Worm (Caenorhabditis elegans): Measurements from ENCODE around the gene ergo-1.

The ergo-1 gene

DNA sequence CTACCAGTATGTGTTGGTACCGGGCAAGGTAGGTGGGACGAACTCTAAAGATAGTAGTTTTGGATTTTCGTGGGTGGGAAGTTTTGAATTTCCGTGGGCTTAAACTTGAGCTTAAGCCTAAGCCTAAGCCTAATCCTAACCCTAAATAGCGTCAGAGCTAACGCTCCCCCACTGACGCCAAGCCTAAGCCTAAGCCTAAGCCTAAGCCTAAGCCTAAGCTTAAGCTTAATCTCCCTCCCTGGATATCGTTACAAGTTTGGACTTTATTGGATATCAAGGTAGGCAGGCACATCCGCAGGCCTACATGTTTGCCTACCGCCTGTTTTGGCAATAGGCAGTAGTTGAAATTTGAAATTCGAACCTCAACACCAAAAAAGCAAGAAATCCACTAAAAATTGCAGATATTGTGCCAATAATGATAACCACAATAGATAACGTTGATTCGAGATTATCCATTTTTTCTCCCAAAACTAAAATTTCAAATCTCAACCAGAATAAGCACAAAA is 44.0 kb downstream of the ergo-1 start, which contains the start of gene K10C9.4:
Gene K10C9.4, minus strand, starts transcription at position 456 of the 506 bp plus-strand sequence.
- TF ChIP-seq zag-1 (tag; optimal IDR thresholded peaks at IDR 0.05) (no peak), unc-98 (GFP tag; IDR thresholded peaks at IDR 0.05) (no peak)

DNA sequence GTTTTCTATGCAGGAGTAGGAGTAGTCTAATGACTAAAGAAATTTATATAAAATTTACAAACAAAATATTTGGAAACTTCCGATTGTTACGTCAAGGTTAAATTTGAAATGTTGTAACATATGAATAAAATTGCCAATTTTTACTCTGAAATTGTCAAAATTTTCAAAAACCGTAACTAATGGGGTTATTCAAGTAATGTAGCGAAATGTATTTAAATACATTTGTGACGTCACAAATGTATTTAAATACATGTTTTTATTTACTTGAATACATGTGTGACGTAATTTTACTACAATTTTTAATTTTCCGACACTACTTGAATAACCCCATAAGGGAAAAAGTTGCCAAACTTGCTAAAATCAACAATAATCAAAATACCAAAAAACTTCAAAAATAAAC is 44.8 kb downstream of the ergo-1 start:
- TF ChIP-seq lir-3 (tag; optimal IDR thresholded peaks at IDR 0.05; ENCODE audit: poor library complexity) (no peak), efl-1 (optimal IDR thresholded peaks at IDR 0.05) (no peak), efl-1 (GFP tag; optimal IDR thresholded peaks at IDR 0.05 in 1 of 2) (no peak), xbp-1 (tag; optimal IDR thresholded peaks at IDR 0.05) (no peak), tlp-1 (tag; optimal IDR thresholded peaks at IDR 0.05) (no peak), C34B4.2 (tag; optimal IDR thresholded peaks at IDR 0.05) (no peak), skn-1 (tag; optimal IDR thresholded peaks at IDR 0.05) (no peak), nhr-84 (tag; optimal IDR thresholded peaks at IDR 0.05) (no peak), dpl-1 (GFP tag; optimal IDR thresholded peaks at IDR 0.05) (no peak), pax-3 (tag; optimal IDR thresholded peaks at IDR 0.05) (no peak), unc-62 (GFP tag; optimal IDR thresholded peaks at IDR 0.05) (no peak), nhr-85 (tag) (no peak), ceh-63 (GFP tag; optimal IDR thresholded peaks at IDR 0.05) (no peak)

DNA sequence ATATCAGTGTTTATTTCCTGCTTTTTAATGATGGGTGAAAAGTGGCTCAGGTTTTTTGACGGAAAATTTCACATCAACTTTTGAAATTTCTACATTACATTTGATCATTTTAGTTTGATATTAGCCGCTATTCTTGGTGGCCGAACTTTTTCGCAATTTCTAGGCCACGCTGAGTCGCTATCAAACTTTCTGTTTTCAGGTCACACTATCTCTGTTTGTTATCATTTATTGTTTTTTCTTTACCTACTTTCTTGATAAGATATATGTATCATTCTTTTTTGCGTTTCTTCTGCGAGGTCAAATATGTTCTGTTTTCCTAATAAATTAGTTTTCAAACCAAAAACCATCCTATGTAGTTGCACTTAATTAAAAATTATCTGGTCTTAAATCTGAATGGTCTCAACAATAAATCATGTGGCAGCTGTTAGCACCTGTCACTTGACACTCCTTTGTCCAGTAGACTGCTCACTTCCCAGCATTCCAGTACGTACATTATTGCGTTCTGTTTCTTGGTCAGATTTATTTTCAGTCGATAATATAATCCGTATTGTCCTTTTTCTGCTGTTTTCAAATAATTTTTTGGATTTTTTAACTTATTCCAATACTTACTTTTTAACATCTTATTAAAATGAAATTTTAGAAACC is 51.7 kb downstream of the ergo-1 start:
- TF ChIP-seq C16A3.4 (tag; optimal IDR thresholded peaks at IDR 0.05) (peak; percentile 32), ceh-8 (GFP tag; optimal IDR thresholded peaks at IDR 0.05) (no peak), rnt-1 (tag; optimal IDR thresholded peaks at IDR 0.05) (peak; percentile 47), mdl-1 (tag; optimal IDR thresholded peaks at IDR 0.05) (no peak), lin-39 (tag; optimal IDR thresholded peaks at IDR 0.05) (peak; percentile 37), dpl-1 (GFP tag; optimal IDR thresholded peaks at IDR 0.05) (peak in 1 of 3 experiments; percentile 30), hlh-17 (GFP tag; optimal IDR thresholded peaks at IDR 0.05; ENCODE audit: borderline replicate concordance) (no peak), elt-3 (tag; optimal IDR thresholded peaks at IDR 0.05) (peak in 3 of 6 experiments; percentile 37 to 95 (median 53)), tbx-2 (tag; optimal IDR thresholded peaks at IDR 0.05) (peak; percentile 18), ces-1 (GFP tag; optimal IDR thresholded peaks at IDR 0.05) (no peak), lir-3 (tag; optimal IDR thresholded peaks at IDR 0.05; ENCODE audit: poor library complexity) (peak; percentile 64), nhr-90 (tag; optimal IDR thresholded peaks at IDR 0.05; ENCODE audit: poor library complexity) (peak; percentile 49), efl-1 (optimal IDR thresholded peaks at IDR 0.05) (peak in 1 of 2 experiments; percentile 15), efl-1 (GFP tag; optimal IDR thresholded peaks at IDR 0.05 in 1 of 2) (peak in 1 of 2 experiments; percentile 89), elt-2 (tag; optimal IDR thresholded peaks at IDR 0.05) (peak; percentile 90), ceh-90 (tag; optimal IDR thresholded peaks at IDR 0.05) (peak; percentile 70), nhr-71 (tag; optimal IDR thresholded peaks at IDR 0.05) (peak; percentile 65), hlh-4 (tag; optimal IDR thresholded peaks at IDR 0.05) (no peak), pqm-1 (tag; optimal IDR thresholded peaks at IDR 0.05) (peak; percentile 52), lin-35 (GFP tag; optimal IDR thresholded peaks at IDR 0.05) (peak in 1 of 2 experiments; percentile 38), hpl-2 (GFP tag; optimal IDR thresholded peaks at IDR 0.05) (no peak), alr-1 (tag; optimal IDR thresholded peaks at IDR 0.05; ENCODE audit: borderline replicate concordance) (no peak), lsy-2 (tag; optimal IDR thresholded peaks at IDR 0.05) (peak in 1 of 2 experiments; percentile 33), nhr-20 (tag; optimal IDR thresholded peaks at IDR 0.05) (peak; percentile 51), blmp-1 (tag; optimal IDR thresholded peaks at IDR 0.05) (peak; percentile 79)

DNA sequence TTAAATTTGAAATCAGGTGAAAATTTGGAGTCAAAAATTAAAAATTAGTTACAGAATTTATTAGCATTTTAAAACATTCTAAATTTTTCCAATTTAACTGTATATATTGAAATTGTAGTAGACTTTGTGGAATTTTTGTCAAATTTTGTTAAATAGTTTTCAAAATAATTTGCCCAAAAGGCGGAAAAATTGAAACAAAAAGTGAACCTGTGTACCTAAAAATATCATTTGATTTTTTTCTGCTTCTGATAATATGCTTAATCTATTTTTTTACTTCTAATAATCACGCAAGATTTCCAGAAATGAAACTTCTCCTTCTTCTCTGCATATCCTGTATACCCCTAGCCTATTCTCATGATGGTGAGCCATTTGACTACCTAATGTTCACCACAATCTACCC is 52.7 kb downstream of the ergo-1 start, which contains the start of gene rnst-2:
Gene rnst-2, plus strand, starts transcription at position 301 of the 400 bp plus-strand sequence.
- TF ChIP-seq hlh-17 (GFP tag; optimal IDR thresholded peaks at IDR 0.05; ENCODE audit: borderline replicate concordance) = no peak
- no peak for TF ChIP-seq lir-3 (tag; optimal IDR thresholded peaks at IDR 0.05; ENCODE audit: poor library complexity)
- no peak for TF ChIP-seq efl-1 (optimal IDR thresholded peaks at IDR 0.05)
- no peak for TF ChIP-seq efl-1 (GFP tag; optimal IDR thresholded peaks at IDR 0.05 in 1 of 2)
- TF ChIP-seq ceh-90 (tag; optimal IDR thresholded peaks at IDR 0.05) = no peak
- TF ChIP-seq unc-30 (tag; optimal IDR thresholded peaks at IDR 0.05) = no peak
- no peak for TF ChIP-seq nhr-28 (tag; optimal IDR thresholded peaks at IDR 0.05)
- TF ChIP-seq ceh-82 (tag; optimal IDR thresholded peaks at IDR 0.05) = no peak
- TF ChIP-seq zip-4 (GFP tag; optimal IDR thresholded peaks at IDR 0.05) = no peak
- TF ChIP-seq fkh-10 (GFP tag; optimal IDR thresholded peaks at IDR 0.05) = no peak
- TF ChIP-seq ama-1 (optimal IDR thresholded peaks at IDR 0.05) = no peak
- TF ChIP-seq fos-1 (tag; optimal IDR thresholded peaks at IDR 0.05) = no peak
- TF ChIP-seq ceh-8 (GFP tag; optimal IDR thresholded peaks at IDR 0.05) = no peak
- no peak for TF ChIP-seq nhr-20 (tag; optimal IDR thresholded peaks at IDR 0.05)
- no peak for TF ChIP-seq isw-1 (GFP tag; IDR thresholded peaks at IDR 0.05)
- TF ChIP-seq pag-3 (tag; optimal IDR thresholded peaks at IDR 0.05; ENCODE audit: borderline replicate concordance, insufficient read depth) = no peak
- no peak for TF ChIP-seq jun-1 (tag; optimal IDR thresholded peaks at IDR 0.05)
